Fruit fly (Drosophila melanogaster): ENCODE measurements around the gene CG40813.
"Not testable (repeated sequence)": the region's sequence is repeated elsewhere in the genome, so short reads cannot be mapped to it uniquely, and the experiment has no call there.

DNA sequence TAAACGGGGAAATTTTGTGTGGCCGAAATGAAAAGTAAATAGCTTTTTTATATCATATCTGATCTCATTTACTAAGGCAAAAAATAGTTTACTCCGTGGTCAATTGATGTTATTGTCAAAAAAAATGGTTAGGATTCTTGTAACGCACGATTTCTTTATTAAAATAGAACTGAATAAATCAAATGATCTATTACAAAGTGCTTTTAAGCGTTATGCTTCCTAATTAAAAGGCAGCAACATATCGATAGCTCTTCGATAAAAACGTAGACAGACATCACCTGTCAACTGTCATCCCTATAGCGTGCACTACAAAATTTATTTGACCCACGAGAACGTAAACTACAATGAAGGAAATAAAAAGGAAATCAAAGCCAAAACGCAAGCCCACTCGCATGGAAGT lies 19.8 kb downstream of the CG40813 start, which contains the start of gene CG46507:
- TF ChIP-seq CG8478, CTCF (optimal IDR thresholded peaks at IDR 0.05): not testable (repeated sequence)
